Fruit fly (Drosophila melanogaster) whole organism, embryonic: ENCODE measurements around the gene CCAP-R.

Experiments used
- Atf3 ChIP-seq: fragments of 200-800 bp; sonication (Bioruptor generic); optimal IDR thresholded peaks from 3 replicates; lab custom pipeline; 2016; ENCODE audit warnings: missing biosample characterization, missing genetic modification characterization
- Atf6 ChIP-seq: fragments of 200-800 bp; sonication (Bioruptor generic); IDR thresholded peaks from 2 replicates; pipeline ENCODE4 v1.3.6; 2022; ENCODE audit warnings: missing biosample characterization, missing genetic modification characterization
- B-H1 ChIP-seq: fragments of 200-800 bp; sonication (Bioruptor generic); IDR thresholded peaks from 3 replicates; pipeline ENCODE4 v1.3.6; 2022; ENCODE audit warnings: missing biosample characterization, missing genetic modification characterization
- CG10431 ChIP-seq: fragments of 200-800 bp; sonication (Bioruptor generic); optimal IDR thresholded peaks from 3 replicates; lab custom pipeline; 2018; ENCODE audit warnings: missing biosample characterization, mild to moderate bottlenecking, missing genetic modification characterization
- CG11085 ChIP-seq: fragments of 200-800 bp; sonication (Bioruptor generic); IDR thresholded peaks from 2 replicates; pipeline ENCODE4 v1.3.6; 2022; ENCODE audit warnings: missing biosample characterization, missing genetic modification characterization
- CG11247 ChIP-seq: fragments of 200-800 bp; sonication (Bioruptor generic); IDR thresholded peaks from 2 replicates; pipeline ENCODE4 v1.3.6; 2022; ENCODE audit warnings: missing biosample characterization, missing genetic modification characterization
- CG12659 ChIP-seq: fragments of 200-800 bp; sonication (Bioruptor generic); optimal IDR thresholded peaks from 3 replicates; lab custom pipeline; 2017; ENCODE audit warnings: mild to moderate bottlenecking, missing biosample characterization, missing genetic modification reagents, missing genetic modification characterization
- CG13624 ChIP-seq: fragments of 200-800 bp; sonication (Bioruptor generic); optimal IDR thresholded peaks from 2 replicates; lab custom pipeline; 2016; ENCODE audit warnings: missing biosample characterization, missing genetic modification characterization
- CG14014 ChIP-seq: fragments of 200-800 bp; sonication (Bioruptor generic); IDR thresholded peaks from 2 replicates; pipeline ENCODE4 v1.3.6; 2022; ENCODE audit warnings: missing biosample characterization, missing genetic modification characterization
- CG14965 ChIP-seq: fragments of 200-800 bp; sonication (Bioruptor generic); optimal IDR thresholded peaks from 2 replicates; lab custom pipeline; 2016; ENCODE audit warnings: missing biosample characterization, missing genetic modification characterization, borderline replicate concordance
- CG17361 ChIP-seq: fragments of 200-800 bp; sonication (Bioruptor generic); IDR thresholded peaks from 3 replicates; pipeline ENCODE4 v1.3.6; 2022; ENCODE audit warnings: missing biosample characterization, missing genetic modification characterization
- CG17912 ChIP-seq: fragments of 200-800 bp; sonication (Bioruptor generic); optimal IDR thresholded peaks from 2 replicates; lab custom pipeline; 2018; ENCODE audit warnings: missing biosample characterization, mild to moderate bottlenecking, missing genetic modification characterization
- CG1792 ChIP-seq: fragments of 200-800 bp; sonication (Bioruptor generic); optimal IDR thresholded peaks from 2 replicates; lab custom pipeline; 2016; ENCODE audit warnings: missing biosample characterization, missing genetic modification characterization
- CG18262 ChIP-seq: fragments of 200-800 bp; optimal IDR thresholded peaks from 3 replicates; lab custom pipeline; 2019; ENCODE audit warnings: missing biosample characterization, mild to moderate bottlenecking, missing genetic modification characterization, moderate library complexity
- CG2678 ChIP-seq: fragments of 200-800 bp; sonication (Bioruptor generic); optimal IDR thresholded peaks from 3 replicates; lab custom pipeline; 2019; ENCODE audit warnings: missing biosample characterization, mild to moderate bottlenecking, missing genetic modification characterization, moderate library complexity
- CG2889 ChIP-seq: fragments of 200-800 bp; sonication (Bioruptor generic); IDR thresholded peaks from 3 replicates; pipeline ENCODE4 v1.3.6; 2022; ENCODE audit warnings: missing biosample characterization, missing genetic modification characterization
- CG31224 ChIP-seq: fragments of 200-800 bp; sonication (Bioruptor generic); IDR thresholded peaks from 2 replicates; pipeline ENCODE4 v1.3.6; 2022; ENCODE audit warnings: missing biosample characterization, missing genetic modification characterization
- CG3847 ChIP-seq: fragments of 200-800 bp; sonication (Bioruptor generic); IDR thresholded peaks from 2 replicates; pipeline ENCODE4 v1.3.6; 2022; ENCODE audit warnings: missing biosample characterization, missing genetic modification characterization
- CG5245 ChIP-seq: fragments of 200-800 bp; sonication (Bioruptor generic); optimal IDR thresholded peaks from 3 replicates; lab custom pipeline; 2016; ENCODE audit warnings: missing biosample characterization, missing genetic modification characterization
- CG7372 ChIP-seq: fragments of 200-800 bp; sonication (Bioruptor generic); IDR thresholded peaks from 2 replicates; pipeline ENCODE4 v1.3.6; 2022; ENCODE audit warnings: missing biosample characterization, missing genetic modification characterization
- CG9817 ChIP-seq: fragments of 200-800 bp; sonication (Bioruptor generic); optimal IDR thresholded peaks from 2 replicates; lab custom pipeline; 2018; ENCODE audit warnings: missing biosample characterization, mild to moderate bottlenecking, missing genetic modification characterization, moderate library complexity
- CoRest ChIP-seq: fragments of 200-800 bp; sonication (Bioruptor generic); optimal IDR thresholded peaks from 3 replicates; lab custom pipeline; 2018; ENCODE audit warnings: missing biosample characterization, mild to moderate bottlenecking, missing genetic modification characterization, moderate library complexity
- Dbx ChIP-seq: fragments of 200-800 bp; sonication (Bioruptor generic); IDR thresholded peaks from 3 replicates; pipeline ENCODE4 v1.3.6; 2022; ENCODE audit warnings: missing biosample characterization, missing genetic modification characterization
- Dip3 ChIP-seq: fragments of 200-800 bp; sonication (Bioruptor generic); optimal IDR thresholded peaks from 3 replicates; lab custom pipeline; 2016; ENCODE audit warnings: missing biosample characterization, missing genetic modification characterization
- E2f1 ChIP-seq: fragments of 200-800 bp; sonication (Bioruptor generic); IDR thresholded peaks from 2 replicates; pipeline ENCODE4 v1.3.6; 2022; ENCODE audit warnings: missing biosample characterization, missing genetic modification characterization
- Ets65A ChIP-seq: fragments of 200-800 bp; sonication (Bioruptor generic); peaks from one replicate; lab custom pipeline; 2016; ENCODE audit warnings: missing biosample characterization, missing genetic modification characterization
- Fer1 ChIP-seq: fragments of 200-800 bp; sonication (Bioruptor generic); optimal IDR thresholded peaks from 2 replicates; lab custom pipeline; 2017; ENCODE audit warnings: missing biosample characterization, mild to moderate bottlenecking, missing genetic modification characterization
- Fer3 ChIP-seq: fragments of 200-800 bp; sonication (Bioruptor generic); optimal IDR thresholded peaks from 2 replicates; lab custom pipeline; 2018; ENCODE audit warnings: missing biosample characterization, mild to moderate bottlenecking, missing genetic modification characterization, moderate library complexity
- HHEX ChIP-seq: fragments of 200-800 bp; sonication (Bioruptor generic); optimal IDR thresholded peaks from 3 replicates; lab custom pipeline; 2017; ENCODE audit warnings: missing biosample characterization, mild to moderate bottlenecking, missing genetic modification characterization, missing genetic modification reagents
- Hmr ChIP-seq: fragments of 200-800 bp; sonication (Bioruptor generic); optimal IDR thresholded peaks from 3 replicates; lab custom pipeline; 2017; ENCODE audit warnings: mild to moderate bottlenecking, missing biosample characterization, missing genetic modification reagents, missing genetic modification characterization
- Lpt ChIP-seq: fragments of >200 bp; optimal IDR thresholded peaks from 2 replicates; lab custom pipeline; 2018; ENCODE audit warnings: missing biosample characterization, missing genetic modification characterization
- NfI ChIP-seq: fragments of 200-800 bp; sonication (Bioruptor generic); optimal IDR thresholded peaks from 3 replicates; lab custom pipeline; 2018; ENCODE audit warnings: missing biosample characterization, mild to moderate bottlenecking, missing genetic modification characterization, moderate library complexity
- Rfx ChIP-seq: fragments of 200-800 bp; sonication (Bioruptor generic); IDR thresholded peaks from 2 replicates; pipeline ENCODE4 v1.3.6; 2022; ENCODE audit warnings: missing biosample characterization, missing genetic modification characterization
- bab2 ChIP-seq: fragments of 200-800 bp; sonication (Bioruptor generic); optimal IDR thresholded peaks from 2 replicates; lab custom pipeline; 2016; ENCODE audit warnings: missing biosample characterization, missing genetic modification characterization
- caup ChIP-seq: fragments of 200-800 bp; sonication (Bioruptor generic); optimal IDR thresholded peaks from 3 replicates; lab custom pipeline; 2017; ENCODE audit warnings: missing biosample characterization, mild to moderate bottlenecking, missing genetic modification characterization, moderate library complexity; ENCODE audit not compliant: severe bottlenecking
- dmrt99B ChIP-seq: fragments of 200-800 bp; sonication (Bioruptor generic); optimal IDR thresholded peaks from 2 replicates; lab custom pipeline; 2018; ENCODE audit warnings: missing biosample characterization, mild to moderate bottlenecking, missing genetic modification characterization, moderate library complexity
- dysf ChIP-seq: fragments of 200-800 bp; sonication (Bioruptor generic); IDR thresholded peaks from 3 replicates; pipeline ENCODE4 v1.3.6; 2022; ENCODE audit warnings: missing biosample characterization, missing genetic modification characterization
- hkb ChIP-seq, 2 experiments: fragments of 200-800 bp in 1 of 2; fragments of >200 bp in 1 of 2; sonication (Bioruptor generic) in 1 of 2; IDR thresholded peaks in 1 of 2; optimal IDR thresholded peaks in 1 of 2; 2 replicates each; pipeline versions ENCODE4 v1.3.6 to Lab custom; 2017 to 2022; ENCODE audit warnings: missing biosample characterization in 1 of 2, missing genetic modification characterization in 1 of 2
- ind ChIP-seq: fragments of 200-800 bp; sonication (Bioruptor generic); optimal IDR thresholded peaks from 3 replicates; lab custom pipeline; 2016; ENCODE audit warnings: missing biosample characterization, missing genetic modification characterization
- jigr1 ChIP-seq: fragments of 200-800 bp; sonication (Bioruptor generic); IDR thresholded peaks from 3 replicates; pipeline ENCODE4 v1.3.6; 2022; ENCODE audit warnings: missing biosample characterization, missing genetic modification characterization
- lab ChIP-seq: fragments of 200-800 bp; sonication (Bioruptor generic); optimal IDR thresholded peaks from 3 replicates; lab custom pipeline; 2017; ENCODE audit warnings: missing biosample characterization, missing genetic modification characterization, mild to moderate bottlenecking, moderate library complexity, missing genetic modification reagents
- nerfin-2 ChIP-seq: fragments of 200-800 bp; sonication (Bioruptor generic); IDR thresholded peaks from 2 replicates; pipeline ENCODE4 v1.3.6; 2022; ENCODE audit warnings: missing biosample characterization, missing genetic modification characterization; ENCODE audit not compliant: partially characterized antibody
- scrt ChIP-seq: fragments of 200-800 bp; sonication (Bioruptor generic); optimal IDR thresholded peaks from 2 replicates; lab custom pipeline; 2018; ENCODE audit warnings: missing biosample characterization, mild to moderate bottlenecking, missing genetic modification characterization, moderate library complexity
- slbo ChIP-seq: fragments of 200-800 bp; sonication (Bioruptor generic); IDR thresholded peaks from 2 replicates; pipeline ENCODE4 v1.3.6; 2022; ENCODE audit warnings: missing biosample characterization, missing genetic modification characterization
- sob ChIP-seq: fragments of 200-800 bp; sonication (Bioruptor generic); IDR thresholded peaks from 2 replicates; pipeline ENCODE4 v1.3.6; 2022; ENCODE audit warnings: missing biosample characterization, missing genetic modification characterization
- sqz ChIP-seq: fragments of 200-800 bp; sonication (Bioruptor generic); optimal IDR thresholded peaks from 3 replicates; lab custom pipeline; 2018; ENCODE audit warnings: missing biosample characterization, mild to moderate bottlenecking, missing genetic modification characterization
- stc ChIP-seq: fragments of 200-800 bp; sonication (Bioruptor generic); IDR thresholded peaks from 2 replicates; pipeline ENCODE4 v1.3.6; 2022; ENCODE audit warnings: missing biosample characterization, missing genetic modification characterization
- usp ChIP-seq: fragments of >200 bp; optimal IDR thresholded peaks from 2 replicates; lab custom pipeline; 2017; ENCODE audit warnings: missing biosample characterization, missing genetic modification characterization
- wdn ChIP-seq: fragments of 200-800 bp; sonication (Bioruptor generic); IDR thresholded peaks from 2 replicates; pipeline ENCODE4 v1.3.6; 2022; ENCODE audit warnings: missing biosample characterization, missing genetic modification characterization
- wek ChIP-seq: fragments of 200-800 bp; sonication (Bioruptor generic); optimal IDR thresholded peaks from 3 replicates; lab custom pipeline; 2018; ENCODE audit warnings: missing biosample characterization, mild to moderate bottlenecking, missing genetic modification characterization, moderate library complexity

The CCAP-R gene

dm6 chr3R:25968486-25968885 is 12.4 kb upstream of the CCAP-R start (continued):
- no peak for TF ChIP-seq Lpt
- TF ChIP-seq sqz (GFP tag; lab: Kevin White, UChicago), result no peak
- no peak for TF ChIP-seq wek
- TF ChIP-seq Rfx (GFP tag; lab: Robert Waterston, UW), result peak; percentile 67
- peak; percentile 46 for TF ChIP-seq Fer3 (tag; lab: Kevin White, UChicago)
- TF ChIP-seq CG3847 (GFP tag; lab: Robert Waterston, UW), result peak; percentile 42
- peak; percentile 31; the same call in 1 of the 2 replicates for TF ChIP-seq CG7372 (GFP tag; lab: Robert Waterston, UW)
- no peak for TF ChIP-seq hkb (optimal IDR thresholded peaks at IDR 0.05; lab: Kevin White, UChicago)
- TF ChIP-seq hkb (GFP tag; IDR thresholded peaks at IDR 0.05; lab: Robert Waterston, UW), result peak; percentile 52
- TF ChIP-seq CG14965 (GFP tag; lab: Kevin White, UChicago), result no peak
- peak; percentile 79 for TF ChIP-seq lab (GFP tag; lab: Kevin White, UChicago)
- TF ChIP-seq bab2 (GFP tag; lab: Kevin White, UChicago), result peak; percentile 5
- TF ChIP-seq CG18262, result no peak
- TF ChIP-seq Ets65A (GFP tag; lab: Kevin White, UChicago), result peak; percentile 46
- TF ChIP-seq nerfin-2 (GFP tag; lab: Robert Waterston, UW), result no peak
- peak; percentile 73 for TF ChIP-seq slbo (GFP tag; lab: Robert Waterston, UW)
- TF ChIP-seq CG5245, result no peak
- peak; percentile 24 for TF ChIP-seq dmrt99B (tag; lab: Kevin White, UChicago)
- TF ChIP-seq usp (GFP tag; lab: Kevin White, UChicago), result no peak
- TF ChIP-seq CG14014 (GFP tag; lab: Robert Waterston, UW), result peak; percentile 69; the same call in 1 of the 2 replicates
- TF ChIP-seq jigr1 (GFP tag; lab: Robert Waterston, UW), result no peak
- TF ChIP-seq CG1792, result no peak
- TF ChIP-seq NfI (GFP tag; lab: Kevin White, UChicago), result peak; percentile 15
- TF ChIP-seq scrt (GFP tag; lab: Kevin White, UChicago), result peak; percentile 20
- peak; percentile 74 for TF ChIP-seq Hmr (GFP tag; lab: Kevin White, UChicago)
- TF ChIP-seq CG13624, result peak; percentile 64
- TF ChIP-seq CG2889, result no peak
- TF ChIP-seq Dip3, result peak; percentile 9
- TF ChIP-seq HHEX, result peak; percentile 12
- peak; percentile 46; the same call in 1 of the 3 replicates for TF ChIP-seq Dbx
- TF ChIP-seq caup (GFP tag; lab: Kevin White, UChicago), result peak; percentile 49
- TF ChIP-seq Fer1 (GFP tag; lab: Kevin White, UChicago), result peak; percentile 70
- TF ChIP-seq dysf (GFP tag; lab: Robert Waterston, UW), result peak; percentile 60; the same call in 2 of the 3 replicates
- peak; percentile 41; the same call in 1 of the 2 replicates for TF ChIP-seq CG31224 (GFP tag; lab: Robert Waterston, UW)
- peak; percentile 12 for TF ChIP-seq CG12659 (GFP tag; lab: Kevin White, UChicago)
- 0 out of 2 replicates have a peak, but pooled peaks have one; percentile 16 for TF ChIP-seq stc
- TF ChIP-seq Atf6 (GFP tag; lab: Robert Waterston, UW), result 0 out of 2 replicates have a peak, but pooled peaks have one; percentile 23
- no peak for TF ChIP-seq CG11085 (GFP tag; lab: Robert Waterston, UW)
- 0 out of 3 replicates have a peak, but pooled peaks have one; percentile 31 for TF ChIP-seq B-H1 (GFP tag; lab: Robert Waterston, UW)
- TF ChIP-seq CG17912 (GFP tag; lab: Kevin White, UChicago), result no peak
- peak; percentile 30; the same call in 1 of the 2 replicates for TF ChIP-seq wdn (GFP tag; lab: Robert Waterston, UW)
- peak; percentile 27; the same call in 1 of the 2 replicates for TF ChIP-seq E2f1 (GFP tag; lab: Robert Waterston, UW)
- TF ChIP-seq CG9817, result peak; percentile 15
- no peak for TF ChIP-seq Atf3 (GFP tag; lab: Kevin White, UChicago)
- 0 out of 2 replicates have a peak, but pooled peaks have one; percentile 52 for TF ChIP-seq sob (GFP tag; lab: Robert Waterston, UW)
- TF ChIP-seq CG2678 (tag; lab: Kevin White, UChicago), result peak; percentile 70
- TF ChIP-seq CoRest, result peak; percentile 2
- TF ChIP-seq CG17361, result no peak
- peak; percentile 6 for TF ChIP-seq ind (GFP tag; lab: Kevin White, UChicago)
- TF ChIP-seq CG11247 (GFP tag; lab: Robert Waterston, UW), result 0 out of 2 replicates have a peak, but pooled peaks have one; percentile 20
- no peak for TF ChIP-seq CG10431
